Worm (Caenorhabditis elegans) whole organism, young adult: ENCODE results near the gene T22C8.4.
A peak's percentile ranks its signal among the peaks of the same experiment; 100 is the strongest.

ENCODE experiments used
- B0261.1 ChIP-seq: sonication (generic microtip); optimal IDR thresholded peaks from 2 replicates; lab custom pipeline; 2016; ENCODE audit warnings: mild to moderate bottlenecking, missing genetic modification characterization, moderate library complexity, missing compliant biosample characterization
- C06A6.2 ChIP-seq: fragments of 200-800 bp; sonication (Bioruptor generic); conservative IDR thresholded peaks from 2 replicates; pipeline ENCODE4 v1.3.6; 2022; ENCODE audit warnings: missing genetic modification characterization, missing compliant biosample characterization
- D2030.7 ChIP-seq: fragments of 200-800 bp; sonication (Bioruptor generic); IDR thresholded peaks from 2 replicates; pipeline ENCODE4 v1.3.6; 2022; ENCODE audit warnings: missing genetic modification reagents, missing genetic modification characterization, missing compliant biosample characterization
- F33H1.4 ChIP-seq: fragments of 200-800 bp; sonication (Bioruptor generic); IDR thresholded peaks from 2 replicates; pipeline ENCODE4 v1.3.6; 2022; ENCODE audit warnings: missing genetic modification reagents, missing genetic modification characterization, missing compliant biosample characterization
- F37B4.10 ChIP-seq: fragments of 200-800 bp; sonication (Bioruptor generic); IDR thresholded peaks from 2 replicates; pipeline ENCODE4 v1.3.6; 2022; ENCODE audit warnings: missing genetic modification characterization, missing compliant biosample characterization
- K12H6.12 ChIP-seq: fragments of 200-800 bp; sonication (Bioruptor generic); optimal IDR thresholded peaks from 2 replicates; lab custom pipeline; 2018; ENCODE audit warnings: mild to moderate bottlenecking, missing genetic modification characterization, missing compliant biosample characterization
- T26A5.8 ChIP-seq: sonication (generic microtip); optimal IDR thresholded peaks from 2 replicates; lab custom pipeline; 2016; ENCODE audit warnings: missing genetic modification characterization, missing compliant biosample characterization
- Y53F4B.3 ChIP-seq: fragments of 200-800 bp; sonication (Bioruptor generic); IDR thresholded peaks from 2 replicates; pipeline ENCODE4 v1.3.6; 2022; ENCODE audit warnings: missing genetic modification reagents, missing genetic modification characterization, missing compliant biosample characterization
- aptf-3 ChIP-seq: fragments of 200-800 bp; sonication (Bioruptor generic); IDR thresholded peaks from 2 replicates; pipeline ENCODE4 v1.3.6; 2022; ENCODE audit warnings: missing genetic modification characterization, missing compliant biosample characterization
- attf-6 ChIP-seq: fragments of 200-800 bp; sonication (Bioruptor generic); IDR thresholded peaks from 2 replicates; pipeline ENCODE4 v1.3.6; 2022; ENCODE audit warnings: missing genetic modification reagents, missing genetic modification characterization, missing compliant biosample characterization
- bed-2 ChIP-seq: fragments of 200-800 bp; sonication (Bioruptor generic); IDR thresholded peaks from 2 replicates; pipeline ENCODE4 v1.3.6; 2022; ENCODE audit warnings: missing genetic modification reagents, missing genetic modification characterization, missing compliant biosample characterization
- ccch-3 ChIP-seq: fragments of 200-800 bp; sonication (Bioruptor generic); optimal IDR thresholded peaks from 2 replicates; lab custom pipeline; 2018; ENCODE audit warnings: mild to moderate bottlenecking, missing genetic modification characterization, missing compliant biosample characterization
- ceh-100 ChIP-seq: fragments of 200-800 bp; sonication (Bioruptor generic); IDR thresholded peaks from 2 replicates; pipeline ENCODE4 v1.3.6; 2022; ENCODE audit warnings: missing genetic modification reagents, missing genetic modification characterization, missing compliant biosample characterization
- ceh-27 ChIP-seq: fragments of 200-800 bp; sonication (Bioruptor generic); optimal IDR thresholded peaks from 2 replicates; lab custom pipeline; 2018; ENCODE audit warnings: mild to moderate bottlenecking, missing genetic modification characterization, moderate library complexity, missing compliant biosample characterization
- chd-7 ChIP-seq: sonication (generic microtip); optimal IDR thresholded peaks from 2 replicates; lab custom pipeline; 2016; ENCODE audit warnings: mild to moderate bottlenecking, missing genetic modification characterization, moderate library complexity, missing compliant biosample characterization
- die-1 ChIP-seq: sonication (generic microtip); optimal IDR thresholded peaks from 2 replicates; lab custom pipeline; 2016; ENCODE audit warnings: missing genotype, mild to moderate bottlenecking, missing genetic modification characterization, missing compliant biosample characterization
- dox-1 ChIP-seq: fragments of 200-800 bp; sonication (Bioruptor generic); IDR thresholded peaks from 2 replicates; pipeline ENCODE4 v1.3.6; 2022; ENCODE audit warnings: missing genetic modification reagents, missing genetic modification characterization, missing compliant biosample characterization
- egrh-3 ChIP-seq: fragments of 200-800 bp; sonication (Bioruptor generic); IDR thresholded peaks from 2 replicates; pipeline ENCODE4 v1.3.6; 2022; ENCODE audit warnings: missing genetic modification reagents, missing genetic modification characterization, missing compliant biosample characterization
- hlh-26 ChIP-seq: fragments of 200-800 bp; sonication (Bioruptor generic); conservative IDR thresholded peaks from 2 replicates; pipeline ENCODE4 v1.3.6; 2022; ENCODE audit warnings: missing genetic modification reagents, missing genetic modification characterization, missing compliant biosample characterization
- hsf-1 ChIP-seq: fragments of 200-800 bp; sonication (Bioruptor generic); IDR thresholded peaks from 2 replicates; pipeline ENCODE4 v1.3.6; 2022; ENCODE audit warnings: missing genetic modification reagents, missing genetic modification characterization, missing compliant biosample characterization
- lag-1 ChIP-seq: fragments of 200-800 bp; sonication (Bioruptor generic); IDR thresholded peaks from 2 replicates; pipeline ENCODE4 v1.3.6; 2022; ENCODE audit warnings: missing genetic modification reagents, missing genetic modification characterization, missing compliant biosample characterization
- lin-26 ChIP-seq: fragments of 200-800 bp; sonication (Bioruptor generic); IDR thresholded peaks from 2 replicates; pipeline ENCODE4 v1.3.6; 2022; ENCODE audit warnings: missing genetic modification reagents, missing genetic modification characterization, missing compliant biosample characterization
- lir-1 ChIP-seq: fragments of 200-800 bp; sonication (Bioruptor generic); conservative IDR thresholded peaks from 2 replicates; pipeline ENCODE4 v1.3.6; 2022; ENCODE audit warnings: missing genetic modification reagents, missing genetic modification characterization, missing compliant biosample characterization
- lsl-1 ChIP-seq: fragments of 200-800 bp; sonication (Bioruptor generic); optimal IDR thresholded peaks from 2 replicates; lab custom pipeline; 2018; ENCODE audit warnings: mild to moderate bottlenecking, missing genetic modification characterization, moderate library complexity, missing compliant biosample characterization
- madf-3 ChIP-seq: fragments of 200-800 bp; sonication (Bioruptor generic); IDR thresholded peaks from 2 replicates; pipeline ENCODE4 v1.3.6; 2022; ENCODE audit warnings: missing genetic modification reagents, missing genetic modification characterization, missing compliant biosample characterization
- madf-6 ChIP-seq: fragments of 200-800 bp; sonication (Bioruptor generic); IDR thresholded peaks from 2 replicates; pipeline ENCODE4 v1.3.6; 2022; ENCODE audit warnings: missing genetic modification reagents, missing genetic modification characterization, missing compliant biosample characterization
- mcd-1 ChIP-seq: fragments of 200-800 bp; sonication (Bioruptor generic); IDR thresholded peaks from 2 replicates; pipeline ENCODE4 v1.3.6; 2022; ENCODE audit warnings: missing genetic modification reagents, missing genetic modification characterization, missing compliant biosample characterization
- nfya-2 ChIP-seq: fragments of 200-800 bp; sonication (Bioruptor generic); IDR thresholded peaks from 2 replicates; pipeline ENCODE4 v1.3.6; 2022; ENCODE audit warnings: missing genetic modification reagents, missing genetic modification characterization, missing compliant biosample characterization
- nhr-80 ChIP-seq: sonication (generic microtip); optimal IDR thresholded peaks from 2 replicates; lab custom pipeline; 2016; ENCODE audit warnings: missing genetic modification characterization, missing compliant biosample characterization
- nhr-90 ChIP-seq: sonication (generic microtip); optimal IDR thresholded peaks from 2 replicates; lab custom pipeline; 2016; ENCODE audit warnings: missing genotype, mild to moderate bottlenecking, missing genetic modification characterization, missing compliant biosample characterization
- rpc-1 ChIP-seq, 2 experiments: fragments of 150-350 bp in 1 of 2; sonication (generic microtip) in 1 of 2; optimal IDR thresholded peaks; 2 replicates each; lab custom pipeline; 2014 to 2018; ENCODE audit warnings: missing biosample characterization in 1 of 2, missing genetic modification characterization in 1 of 2, missing genetic modification reagents in 1 of 2, missing genotype in 1 of 2
- snpc-1.1 ChIP-seq: sonication (generic microtip); optimal IDR thresholded peaks from 2 replicates; lab custom pipeline; 2017; ENCODE audit warnings: missing genetic modification characterization, mild to moderate bottlenecking, missing compliant biosample characterization, antibody characterized with exemption, moderate library complexity, missing genotype, missing genetic modification reagents; ENCODE audit not compliant: insufficient read depth
- snpc-1.3 ChIP-seq: sonication (generic microtip); optimal IDR thresholded peaks from 2 replicates; lab custom pipeline; 2017; ENCODE audit warnings: missing genetic modification characterization, mild to moderate bottlenecking, missing compliant biosample characterization, antibody characterized with exemption, moderate library complexity, missing genotype, missing genetic modification reagents; ENCODE audit not compliant: insufficient read depth
- snpc-3.4 ChIP-seq: sonication (generic microtip); optimal IDR thresholded peaks from 2 replicates; lab custom pipeline; 2017; ENCODE audit warnings: missing genetic modification characterization, mild to moderate bottlenecking, missing compliant biosample characterization, antibody characterized with exemption, moderate library complexity, missing genotype, missing genetic modification reagents
- sptf-2 ChIP-seq: fragments of 200-800 bp; sonication (Bioruptor generic); optimal IDR thresholded peaks from 2 replicates; lab custom pipeline; 2018; ENCODE audit warnings: mild to moderate bottlenecking, missing genetic modification characterization, missing compliant biosample characterization
- tbp1 ChIP-seq: fragments of 200-800 bp; sonication (Bioruptor generic); optimal IDR thresholded peaks from 2 replicates; lab custom pipeline; 2018; ENCODE audit warnings: mild to moderate bottlenecking, missing genetic modification characterization, missing compliant biosample characterization
- ztf-28 ChIP-seq: fragments of 200-800 bp; sonication (Bioruptor generic); IDR thresholded peaks from 2 replicates; pipeline ENCODE4 v1.3.6; 2022; ENCODE audit warnings: missing genetic modification reagents, missing genetic modification characterization, missing compliant biosample characterization
- ztf-6 ChIP-seq: fragments of 200-800 bp; sonication (Bioruptor generic); IDR thresholded peaks from 2 replicates; pipeline ENCODE4 v1.3.6; 2022; ENCODE audit warnings: missing genetic modification reagents, missing genetic modification characterization, missing compliant biosample characterization

Gene T22C8.4

ce11 chrII:8634386-8634785, 11.1 kb upstream of the T22C8.4 start, which contains the start of gene cutl-12:
cutl-12 (minus strand) TSS chrII:8634486.
- no peak for TF ChIP-seq chd-7 (tag; lab: Kevin White, UChicago)
- TF ChIP-seq madf-3 (GFP tag; lab: Robert Waterston, UW), result 0 out of 2 replicates have a peak, but pooled peaks have one; percentile 39

ce11 chrII:8631766-8632165, 8.5 kb upstream of the T22C8.4 start:
- TF ChIP-seq rpc-1 (optimal IDR thresholded peaks at IDR 0.05; lab: Kevin White, UChicago), result peak; percentile 53
- TF ChIP-seq rpc-1 (tag; optimal IDR thresholded peaks at IDR 0.05; lab: Kevin White, UChicago), result peak; percentile 76
- TF ChIP-seq die-1, result peak; percentile 34
- TF ChIP-seq egrh-3 (GFP tag; lab: Robert Waterston, UW), result no peak
- TF ChIP-seq B0261.1 (tag; lab: Kevin White, UChicago), result peak; percentile 56
- TF ChIP-seq snpc-1.3, result peak; percentile 37
- no peak for TF ChIP-seq F37B4.10 (GFP tag; lab: Robert Waterston, UW)
- peak; percentile 82 for TF ChIP-seq tbp1 (GFP tag; lab: Kevin White, UChicago)
- no peak for TF ChIP-seq ccch-3 (GFP tag; lab: Kevin White, UChicago)
- TF ChIP-seq aptf-3 (GFP tag; lab: Robert Waterston, UW), result no peak
- TF ChIP-seq lag-1 (GFP tag; lab: Robert Waterston, UW), result no peak
- no peak for TF ChIP-seq K12H6.12 (tag; lab: Kevin White, UChicago)
- TF ChIP-seq ceh-27 (GFP tag; lab: Kevin White, UChicago), result no peak
- no peak for TF ChIP-seq T26A5.8
- TF ChIP-seq hlh-26 (GFP tag; lab: Robert Waterston, UW), result no peak
- no peak; the same call in 1 of the 2 replicates for TF ChIP-seq F33H1.4 (GFP tag; lab: Robert Waterston, UW)
- TF ChIP-seq mcd-1 (GFP tag; lab: Robert Waterston, UW), result no peak
- 0 out of 2 replicates have a peak, but pooled peaks have one; percentile 18 for TF ChIP-seq D2030.7
- TF ChIP-seq hsf-1, result peak; percentile 36; the same call in 1 of the 2 replicates
- no peak for TF ChIP-seq ztf-6 (GFP tag; lab: Robert Waterston, UW)
- no peak for TF ChIP-seq nfya-2 (GFP tag; lab: Robert Waterston, UW)
- TF ChIP-seq ceh-100 (GFP tag; lab: Robert Waterston, UW), result no peak
- no peak for TF ChIP-seq snpc-3.4 (tag; lab: Kevin White, UChicago)
- no peak for TF ChIP-seq C06A6.2 (GFP tag; lab: Robert Waterston, UW)
- TF ChIP-seq dox-1, result no peak
- TF ChIP-seq nhr-90 (tag; lab: Kevin White, UChicago), result no peak
- peak; percentile 13 for TF ChIP-seq lsl-1 (GFP tag; lab: Kevin White, UChicago)
- no peak for TF ChIP-seq snpc-1.1 (tag; lab: Kevin White, UChicago)
- TF ChIP-seq lir-1, result no peak
- TF ChIP-seq Y53F4B.3 (GFP tag; lab: Robert Waterston, UW), result no peak
- TF ChIP-seq nhr-80, result no peak
- TF ChIP-seq attf-6 (GFP tag; lab: Robert Waterston, UW), result no peak
- peak; percentile 90 for TF ChIP-seq sptf-2
- TF ChIP-seq bed-2, result no peak
- no peak for TF ChIP-seq ztf-28 (GFP tag; lab: Robert Waterston, UW)
- TF ChIP-seq lin-26 (GFP tag; lab: Robert Waterston, UW), result 0 out of 2 replicates have a peak, but pooled peaks have one; percentile 60
- TF ChIP-seq madf-6 (GFP tag; lab: Robert Waterston, UW), result no peak
- TF ChIP-seq, all 124 proteins: peak for 10
